Fruit fly (Drosophila melanogaster): ENCODE measurements around the gene CG32428.
"Not testable (repeated sequence)": the region's sequence is repeated elsewhere in the genome, so short reads cannot be mapped to it uniquely, and the experiment has no call there.

CG32428 gene

DNA sequence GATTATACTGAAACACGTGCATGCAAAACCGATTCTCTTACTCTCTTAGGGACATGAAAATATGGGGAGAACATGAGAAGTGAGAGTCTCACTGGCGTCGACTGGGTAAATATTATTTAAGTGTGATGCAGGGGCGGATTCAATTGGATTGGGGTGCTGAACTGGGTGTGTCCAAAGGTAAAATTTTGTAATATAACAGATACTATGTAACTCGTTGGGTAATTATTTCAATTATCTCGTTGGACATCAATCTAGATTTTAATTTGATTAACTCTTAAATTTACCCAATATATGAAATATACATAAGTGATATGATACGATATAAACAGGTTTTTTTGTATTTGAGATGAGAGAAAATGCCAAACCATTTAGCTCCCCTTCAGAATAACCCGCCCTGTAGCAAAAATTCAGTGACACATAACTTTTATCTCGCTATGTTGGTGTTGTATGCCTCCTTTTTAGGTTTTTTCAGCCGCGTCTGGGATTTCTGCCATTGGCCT lies 34.7 kb upstream of the CG32428 start:
- TF ChIP-seq h (optimal IDR thresholded peaks at IDR 0.05), result no peak
- no peak for TF ChIP-seq Myc (optimal IDR thresholded peaks at IDR 0.05)
- no peak for TF ChIP-seq insv (optimal IDR thresholded peaks at IDR 0.05)
- no peak for TF ChIP-seq psq (optimal IDR thresholded peaks at IDR 0.05)
- TF ChIP-seq Sin3A (optimal IDR thresholded peaks at IDR 0.05), result no peak
- no peak for TF ChIP-seq ttk (optimal IDR thresholded peaks at IDR 0.05)

DNA sequence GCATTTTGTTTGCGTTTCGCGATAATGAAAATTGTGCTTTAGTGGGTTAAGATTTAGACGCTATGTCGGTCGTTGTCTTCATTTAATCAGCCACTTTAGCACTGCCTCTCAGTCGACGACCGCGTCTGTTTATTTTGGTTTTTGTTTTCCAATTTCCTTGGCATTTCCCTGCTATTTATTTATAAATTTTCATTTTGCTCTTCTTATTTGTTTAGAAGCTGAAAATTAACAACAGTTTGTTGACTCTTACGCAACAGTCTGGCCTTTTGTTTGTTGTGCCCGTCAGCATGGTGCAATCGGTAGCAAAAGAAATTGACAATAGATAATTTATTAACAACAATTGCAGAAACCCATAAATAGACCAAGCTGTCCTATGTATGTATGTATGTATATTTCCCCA lies 34.0 kb upstream of the CG32428 start:
- no peak for TF ChIP-seq Myc (optimal IDR thresholded peaks at IDR 0.05)
- TF ChIP-seq Sin3A (optimal IDR thresholded peaks at IDR 0.05), result no peak
- no peak for TF ChIP-seq ttk (optimal IDR thresholded peaks at IDR 0.05)
- TF ChIP-seq h (optimal IDR thresholded peaks at IDR 0.05), result no peak
- no peak for TF ChIP-seq psq (optimal IDR thresholded peaks at IDR 0.05)
- no peak for TF ChIP-seq insv (optimal IDR thresholded peaks at IDR 0.05)

DNA sequence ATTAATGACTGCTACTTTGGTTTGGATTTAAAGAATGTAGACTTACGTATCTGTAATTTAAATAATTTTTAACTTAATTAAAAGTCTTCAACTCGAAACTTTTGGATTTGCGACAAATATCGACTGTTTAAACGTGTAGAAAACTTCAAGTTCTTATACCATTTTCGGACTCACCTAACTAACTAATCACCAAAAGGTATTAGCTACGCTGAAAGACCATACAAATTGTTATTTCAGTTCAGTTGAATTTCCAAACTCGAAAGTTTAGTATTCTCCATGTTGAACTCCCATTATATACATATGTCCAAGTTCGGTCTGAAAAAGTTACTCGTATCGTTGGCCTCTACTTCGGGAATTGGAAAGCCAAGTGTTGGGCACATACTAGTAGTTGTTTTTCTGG lies 32.2 kb upstream of the CG32428 start, which contains the start of gene CG5078:
Gene CG5078, plus strand, starts transcription at position 301 of the 400 bp plus-strand sequence.
- TF ChIP-seq insv (optimal IDR thresholded peaks at IDR 0.05) (no peak), ttk (optimal IDR thresholded peaks at IDR 0.05) (no peak), h (optimal IDR thresholded peaks at IDR 0.05) (no peak), Sin3A (optimal IDR thresholded peaks at IDR 0.05) (no peak), psq (optimal IDR thresholded peaks at IDR 0.05) (no peak), Myc (optimal IDR thresholded peaks at IDR 0.05) (no peak)

DNA sequence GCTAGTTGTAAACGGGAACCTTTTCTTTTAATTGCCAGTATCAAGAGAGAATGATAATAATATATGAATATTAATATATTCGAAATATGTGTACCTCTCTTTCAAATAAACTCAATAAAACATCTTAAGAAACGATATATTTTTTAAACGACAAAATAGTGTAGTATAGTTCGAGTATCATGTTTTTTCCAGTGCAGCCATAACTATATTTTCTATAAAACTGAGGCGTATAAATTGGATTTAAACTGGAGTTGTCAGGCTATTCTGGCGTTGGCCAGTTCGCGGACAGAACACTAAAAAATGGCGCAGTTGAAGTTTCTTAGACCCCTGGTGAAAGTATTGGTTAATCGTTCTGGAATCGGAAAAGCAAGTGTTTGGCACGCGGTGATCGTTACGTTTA lies 30.4 kb upstream of the CG32428 start, which contains the start of gene CG17637:
Gene CG17637, plus strand, starts transcription at position 301 of the 400 bp plus-strand sequence.
- TF ChIP-seq Myc, ttk, insv (optimal IDR thresholded peaks at IDR 0.05): not testable (repeated sequence)

DNA sequence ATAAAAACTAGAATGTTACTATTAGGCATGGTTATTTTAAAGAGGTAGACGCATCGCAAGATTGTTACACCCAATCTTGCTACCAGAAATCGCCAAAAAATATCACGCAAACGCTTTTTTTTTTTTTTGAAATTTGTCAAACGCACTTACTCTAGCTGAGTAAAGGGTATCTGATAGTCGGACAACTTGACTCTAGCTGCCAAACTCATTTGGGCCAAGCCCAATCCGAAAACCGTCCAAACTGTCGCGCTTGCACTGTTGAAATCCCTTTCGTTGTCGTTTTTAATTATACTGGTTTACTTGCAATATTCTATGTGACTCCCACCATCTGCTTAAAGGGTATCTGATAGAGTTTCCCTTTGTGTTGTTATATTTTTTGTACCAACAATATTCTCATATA lies 29.7 kb upstream of the CG32428 start:
- TF ChIP-seq ttk (optimal IDR thresholded peaks at IDR 0.05) (no peak), Myc (optimal IDR thresholded peaks at IDR 0.05) (no peak), h (optimal IDR thresholded peaks at IDR 0.05) (no peak), insv (optimal IDR thresholded peaks at IDR 0.05) (no peak), Sin3A (optimal IDR thresholded peaks at IDR 0.05) (no peak), psq (optimal IDR thresholded peaks at IDR 0.05) (no peak)

DNA sequence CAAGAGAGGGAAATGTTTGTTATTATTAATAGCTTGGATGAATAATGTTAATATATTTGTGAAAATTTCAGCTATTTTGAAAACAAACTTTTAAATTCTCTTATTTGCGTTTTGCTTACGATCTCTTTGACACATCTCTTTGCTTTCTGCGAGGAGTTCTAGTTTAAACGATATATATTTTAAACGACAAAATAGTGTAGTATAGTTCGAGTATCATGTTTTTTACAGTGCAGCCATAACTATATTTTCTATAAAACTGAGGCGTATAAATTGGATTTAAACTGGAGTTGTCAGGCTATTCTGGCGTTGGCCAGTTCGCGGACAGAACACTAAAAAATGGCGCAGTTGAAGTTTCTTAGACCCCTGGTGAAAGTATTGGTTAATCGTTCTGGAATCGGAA lies 26.0 kb upstream of the CG32428 start, which contains the start of gene CG18281:
Gene CG18281, plus strand, starts transcription at position 301 of the 400 bp plus-strand sequence.
- TF ChIP-seq ttk, psq, Sin3A (optimal IDR thresholded peaks at IDR 0.05): not testable (repeated sequence)

DNA sequence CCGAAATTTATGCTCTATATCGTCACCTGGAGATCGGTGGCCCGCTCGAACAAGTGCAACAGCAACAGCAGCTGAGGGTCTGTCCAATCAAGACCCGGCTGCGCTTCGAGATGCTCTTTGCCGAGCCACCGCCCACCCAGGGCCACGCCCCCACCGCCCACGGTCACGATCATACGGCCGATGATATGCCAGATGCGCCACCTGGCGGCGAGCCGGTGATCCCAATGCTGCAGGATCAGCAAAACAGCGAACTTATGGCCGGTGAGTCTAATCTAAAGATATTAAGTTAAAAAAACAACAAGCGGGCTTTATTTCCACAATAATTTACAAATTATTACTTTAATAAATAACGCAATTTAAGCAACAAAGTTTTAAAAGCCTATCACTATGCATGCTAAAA lies 24.7 kb upstream of the CG32428 start:
- TF ChIP-seq insv (optimal IDR thresholded peaks at IDR 0.05) (no peak), Myc (optimal IDR thresholded peaks at IDR 0.05) (no peak), h (optimal IDR thresholded peaks at IDR 0.05) (no peak), ttk (optimal IDR thresholded peaks at IDR 0.05) (no peak), Sin3A (optimal IDR thresholded peaks at IDR 0.05) (no peak), psq (optimal IDR thresholded peaks at IDR 0.05) (no peak)

DNA sequence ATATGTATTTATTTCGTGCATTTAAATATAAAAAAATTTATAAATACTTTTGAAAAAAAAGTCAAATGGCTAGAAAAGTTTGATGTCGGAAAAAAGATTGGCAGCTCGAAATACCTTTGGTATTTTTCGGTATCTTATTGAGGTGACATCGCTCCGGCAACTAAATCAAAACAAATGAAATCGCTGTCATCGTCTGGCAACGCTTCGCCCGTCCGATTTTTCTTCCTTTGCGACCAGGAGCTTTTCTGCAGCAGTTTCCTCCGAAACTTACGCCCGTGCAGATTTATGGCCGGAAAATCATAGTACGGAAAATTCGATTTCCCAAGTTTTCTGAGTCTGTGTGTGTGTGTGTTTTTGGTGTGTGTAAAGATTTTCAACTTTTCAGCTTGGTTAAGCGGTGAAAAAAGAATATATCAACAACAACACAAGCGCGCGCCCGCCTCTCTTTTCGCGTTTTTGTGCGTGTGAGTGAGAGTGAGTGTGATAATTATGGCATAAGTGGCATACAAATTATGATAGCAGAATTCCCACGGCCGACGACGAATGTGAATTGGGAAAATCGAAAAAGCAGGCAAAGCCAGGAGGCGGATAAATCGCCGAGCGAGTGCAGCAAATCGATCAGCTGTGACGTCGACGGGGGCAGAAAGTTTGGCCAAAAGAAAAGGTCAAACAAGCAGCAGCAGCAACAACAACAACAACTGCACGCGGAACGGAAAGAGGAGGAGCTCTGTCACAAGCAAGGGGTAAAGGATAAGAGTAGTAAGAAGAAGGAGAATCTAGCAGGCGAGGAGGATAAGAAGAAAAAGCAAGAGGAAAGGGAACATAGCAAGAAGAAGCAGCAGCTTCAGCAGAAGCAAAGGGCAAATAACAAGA lies 23.8 kb upstream of the CG32428 start, which contains the start of gene CG32425:
Gene CG32425, plus strand, starts transcription at position 200 of the 873 bp plus-strand sequence.
- no peak for TF ChIP-seq Myc (optimal IDR thresholded peaks at IDR 0.05)
- no peak for TF ChIP-seq Sin3A (optimal IDR thresholded peaks at IDR 0.05)
- TF ChIP-seq ttk (optimal IDR thresholded peaks at IDR 0.05), result no peak
- no peak for TF ChIP-seq psq (optimal IDR thresholded peaks at IDR 0.05)
- TF ChIP-seq insv (optimal IDR thresholded peaks at IDR 0.05), result no peak
- no peak for TF ChIP-seq h (optimal IDR thresholded peaks at IDR 0.05)

DNA sequence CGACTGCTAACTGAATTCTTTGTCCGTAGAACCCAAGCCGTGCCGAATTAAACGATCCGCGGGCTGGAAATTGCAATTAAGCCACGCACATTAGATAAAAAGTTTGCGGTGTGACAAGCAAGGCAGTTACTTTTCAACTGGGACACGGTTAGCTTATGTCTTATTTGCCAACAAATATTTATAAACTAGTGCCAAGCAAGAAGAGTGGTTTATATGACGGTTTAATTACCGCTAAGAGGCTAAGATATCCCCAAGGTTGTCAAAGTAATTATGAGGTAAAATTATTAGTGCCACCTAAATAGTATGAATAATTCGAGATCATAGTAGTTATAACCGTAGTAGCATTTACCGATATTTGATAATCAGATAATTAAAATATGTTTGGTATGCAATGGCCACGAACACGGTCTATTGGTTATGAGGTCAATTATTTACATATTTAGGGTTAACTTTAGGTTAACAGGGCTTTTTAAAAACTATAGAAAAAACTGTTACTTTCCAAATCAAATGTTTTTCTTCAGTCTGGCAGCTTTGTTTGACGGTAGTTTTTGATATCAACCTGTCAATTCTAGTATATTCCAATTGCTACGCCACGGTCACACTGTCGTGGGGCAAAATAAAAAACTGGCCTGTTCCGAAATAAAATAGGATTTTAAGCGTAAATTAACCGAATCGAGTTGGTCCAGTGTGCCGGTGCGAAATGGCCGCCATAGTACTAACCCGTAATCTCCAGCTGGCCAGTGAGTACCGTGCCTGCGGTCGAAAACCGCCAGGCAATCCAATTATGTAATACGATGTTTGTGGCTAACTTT lies 21.5 kb upstream of the CG32428 start, which contains the start of gene ZnT77C:
Gene ZnT77C, minus strand, starts transcription at position 142 of the 812 bp plus-strand sequence.
- TF ChIP-seq Myc (optimal IDR thresholded peaks at IDR 0.05), result no peak
- no peak for TF ChIP-seq h (optimal IDR thresholded peaks at IDR 0.05)
- TF ChIP-seq ttk (optimal IDR thresholded peaks at IDR 0.05), result no peak
- TF ChIP-seq insv (optimal IDR thresholded peaks at IDR 0.05), result no peak
- no peak for TF ChIP-seq psq (optimal IDR thresholded peaks at IDR 0.05)
- no peak for TF ChIP-seq Sin3A (optimal IDR thresholded peaks at IDR 0.05)

DNA sequence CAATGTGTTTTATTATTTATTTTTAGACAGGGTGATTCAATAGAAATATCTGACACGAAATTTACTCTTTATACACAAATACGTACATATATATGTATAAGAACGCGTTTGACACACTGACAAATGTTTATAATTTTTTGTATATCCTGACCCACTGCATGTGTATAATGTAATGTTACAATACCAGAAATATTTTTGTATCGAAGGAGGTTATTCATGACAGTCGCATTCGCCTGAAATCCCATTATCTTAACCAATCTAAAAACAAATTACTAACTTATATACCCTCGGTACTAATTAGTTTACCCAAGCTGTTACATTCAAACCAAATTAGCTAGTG lies 20.7 kb upstream of the CG32428 start:
- TF ChIP-seq insv (optimal IDR thresholded peaks at IDR 0.05) (no peak), Sin3A (optimal IDR thresholded peaks at IDR 0.05) (no peak), Myc (optimal IDR thresholded peaks at IDR 0.05) (no peak), psq (optimal IDR thresholded peaks at IDR 0.05) (no peak), h (optimal IDR thresholded peaks at IDR 0.05) (no peak), ttk (optimal IDR thresholded peaks at IDR 0.05) (no peak)

DNA sequence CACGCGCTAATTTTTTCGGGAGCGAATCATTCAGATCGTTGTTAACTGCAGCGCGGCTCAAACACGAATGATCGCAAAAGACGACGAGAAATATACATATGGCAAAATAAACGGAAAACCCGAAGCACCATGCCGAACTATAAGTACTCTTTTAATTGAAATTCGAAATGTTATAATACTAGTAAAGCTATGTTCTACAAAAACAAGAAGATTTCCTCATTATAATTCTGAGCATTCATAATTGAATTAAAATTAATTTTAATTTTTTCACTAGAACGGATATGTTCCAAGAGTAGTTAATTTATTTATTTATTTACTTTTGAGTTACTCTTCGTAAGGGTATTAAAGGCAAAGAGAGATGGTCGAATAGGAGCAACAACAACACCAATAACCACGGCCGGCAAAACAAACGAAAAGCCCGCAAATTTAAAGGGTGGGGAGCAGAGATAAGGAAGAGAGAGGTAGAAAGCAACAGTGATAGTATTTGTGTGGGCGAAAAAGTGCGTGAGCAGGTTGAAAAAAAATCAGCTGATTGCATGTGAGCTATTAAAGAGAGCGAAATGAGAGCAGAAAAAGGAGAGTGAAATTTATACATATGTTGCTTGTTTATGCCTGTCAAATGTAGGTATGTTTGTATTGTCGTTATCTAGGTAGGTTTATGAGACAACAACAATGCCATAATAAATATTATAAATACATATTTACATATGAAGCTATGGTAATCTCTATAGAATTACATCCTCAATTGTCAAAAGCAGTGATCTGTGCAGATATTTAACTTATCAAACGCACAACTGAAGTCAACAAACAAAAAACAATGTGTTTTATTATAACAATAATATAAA lies 20.1 kb upstream of the CG32428 start:
- TF ChIP-seq h (optimal IDR thresholded peaks at IDR 0.05) (no peak), insv (optimal IDR thresholded peaks at IDR 0.05) (no peak), Sin3A (optimal IDR thresholded peaks at IDR 0.05) (no peak), ttk (optimal IDR thresholded peaks at IDR 0.05) (no peak), psq (optimal IDR thresholded peaks at IDR 0.05) (no peak), Myc (optimal IDR thresholded peaks at IDR 0.05) (no peak)

Measured in Kc167 (cell line).